Worm (Caenorhabditis elegans) whole organism, mixed stage, embryonic: ENCODE results near the gene Y11D7A.10.

ENCODE experiments used
- bed-3 ChIP-seq: fragments of 200-800 bp; sonication (Bioruptor generic); optimal IDR thresholded peaks from 3 replicates; lab custom pipeline; 2018; ENCODE audit warnings: mild to moderate bottlenecking, missing genetic modification characterization, moderate library complexity, missing compliant biosample characterization
- blmp-1 ChIP-seq: fragments of 150-350 bp; optimal IDR thresholded peaks from 2 replicates; lab custom pipeline; 2014; ENCODE audit warnings: missing biosample characterization, missing genetic modification characterization
- ceh-39 ChIP-seq: fragments of 150-350 bp; optimal IDR thresholded peaks from 2 replicates; lab custom pipeline; 2014; ENCODE audit warnings: missing biosample characterization, missing genetic modification characterization
- ceh-83 ChIP-seq: fragments of 200-800 bp; sonication (Bioruptor generic); optimal IDR thresholded peaks from 2 replicates; lab custom pipeline; 2018; ENCODE audit warnings: mild to moderate bottlenecking, missing genetic modification characterization, missing compliant biosample characterization
- ces-1 ChIP-seq: fragments of 150-350 bp; optimal IDR thresholded peaks from 2 replicates; lab custom pipeline; 2014; ENCODE audit warnings: missing biosample characterization, missing genetic modification reagents, missing genetic modification characterization
- cnd-1 ChIP-seq: fragments of 200-800 bp; sonication (Bioruptor generic); optimal IDR thresholded peaks from 2 replicates; lab custom pipeline; 2018; ENCODE audit warnings: mild to moderate bottlenecking, missing genetic modification characterization, missing compliant biosample characterization
- drap-1 ChIP-seq: fragments of 200-800 bp; sonication (Bioruptor generic); optimal IDR thresholded peaks from 3 replicates; lab custom pipeline; 2018; ENCODE audit warnings: mild to moderate bottlenecking, missing genetic modification characterization, missing compliant biosample characterization
- elt-1 ChIP-seq: sonication (generic microtip); optimal IDR thresholded peaks from 2 replicates; lab custom pipeline; 2017; ENCODE audit warnings: missing genetic modification characterization, mild to moderate bottlenecking, missing compliant biosample characterization, antibody characterized with exemption, moderate library complexity, borderline replicate concordance; ENCODE audit not compliant: insufficient read depth
- elt-3 ChIP-seq: fragments of 150-350 bp; optimal IDR thresholded peaks from 2 replicates; lab custom pipeline; 2014; ENCODE audit warnings: missing biosample characterization, missing genetic modification characterization
- flh-1 ChIP-seq: fragments of 200-800 bp; sonication (Bioruptor generic); optimal IDR thresholded peaks from 2 replicates; lab custom pipeline; 2018; ENCODE audit warnings: mild to moderate bottlenecking, missing genetic modification characterization, moderate library complexity, missing compliant biosample characterization
- lin-13 ChIP-seq: fragments of 150-350 bp; optimal IDR thresholded peaks from 2 replicates; lab custom pipeline; 2014; ENCODE audit warnings: missing biosample characterization, missing genetic modification characterization
- lsy-2 ChIP-seq: fragments of 150-350 bp; optimal IDR thresholded peaks from 2 replicates; lab custom pipeline; 2014; ENCODE audit warnings: missing biosample characterization, missing genetic modification characterization
- mep-1 ChIP-seq: fragments of 150-350 bp; optimal IDR thresholded peaks from 2 replicates; lab custom pipeline; 2017; ENCODE audit warnings: missing biosample characterization, missing genetic modification reagents, missing genetic modification characterization, inconsistent platforms
- mls-2 ChIP-seq: sonication (generic microtip); optimal IDR thresholded peaks from 2 replicates; lab custom pipeline; 2016; ENCODE audit warnings: mild to moderate bottlenecking, missing genetic modification characterization, moderate library complexity, missing compliant biosample characterization
- nhr-12 ChIP-seq: fragments of 150-350 bp; optimal IDR thresholded peaks from 2 replicates; lab custom pipeline; 2014; ENCODE audit warnings: missing biosample characterization, missing genetic modification characterization
- nhr-2 ChIP-seq: fragments of 150-350 bp; optimal IDR thresholded peaks from 2 replicates; lab custom pipeline; 2014; ENCODE audit warnings: missing biosample characterization, missing genetic modification characterization
- nhr-28 ChIP-seq: fragments of 150-350 bp; optimal IDR thresholded peaks from 2 replicates; lab custom pipeline; 2014; ENCODE audit warnings: missing biosample characterization, missing genetic modification characterization
- nhr-76 ChIP-seq: sonication (generic microtip); optimal IDR thresholded peaks from 2 replicates; lab custom pipeline; 2017; ENCODE audit warnings: missing biosample characterization, missing genetic modification characterization
- pha-4 ChIP-seq: fragments of 150-350 bp; optimal IDR thresholded peaks from 2 replicates; lab custom pipeline; 2018; ENCODE audit warnings: missing biosample characterization, missing genetic modification reagents, missing genetic modification characterization
- sem-2 ChIP-seq: fragments of 200-800 bp; sonication (Bioruptor generic); optimal IDR thresholded peaks from 2 replicates; lab custom pipeline; 2018; ENCODE audit warnings: mild to moderate bottlenecking, missing genetic modification characterization, missing compliant biosample characterization
- snpc-4 ChIP-seq: fragments of 150-350 bp; optimal IDR thresholded peaks from 2 replicates; lab custom pipeline; 2014; ENCODE audit warnings: missing biosample characterization, missing genetic modification characterization
- sptf-1 ChIP-seq: sonication (generic microtip); optimal IDR thresholded peaks from 2 replicates; lab custom pipeline; 2017; ENCODE audit warnings: mild to moderate bottlenecking, missing genetic modification characterization, moderate library complexity, missing compliant biosample characterization
- tbx-8 ChIP-seq: fragments of 200-800 bp; sonication (Bioruptor generic); optimal IDR thresholded peaks from 2 replicates; lab custom pipeline; 2018; ENCODE audit warnings: mild to moderate bottlenecking, missing genetic modification characterization, moderate library complexity, missing compliant biosample characterization
- unc-120 ChIP-seq: sonication (generic microtip); optimal IDR thresholded peaks from 2 replicates; lab custom pipeline; 2017; ENCODE audit warnings: missing genetic modification characterization, missing compliant biosample characterization; ENCODE audit not compliant: poor library complexity, severe bottlenecking
- unc-39 ChIP-seq: fragments of 150-350 bp; optimal IDR thresholded peaks from 2 replicates; lab custom pipeline; 2014; ENCODE audit warnings: missing biosample characterization, missing genetic modification characterization
- unc-62 ChIP-seq: fragments of 150-350 bp; optimal IDR thresholded peaks from 2 replicates; lab custom pipeline; 2014; ENCODE audit warnings: missing biosample characterization, missing genetic modification reagents, missing genetic modification characterization
- zip-8 ChIP-seq: fragments of 150-350 bp; optimal IDR thresholded peaks from 2 replicates; lab custom pipeline; 2014; ENCODE audit warnings: missing biosample characterization, missing genetic modification characterization
- ztf-11 ChIP-seq: fragments of 150-350 bp; optimal IDR thresholded peaks from 2 replicates; lab custom pipeline; 2014; ENCODE audit warnings: missing biosample characterization, missing genetic modification characterization

The Y11D7A.10 gene

DNA sequence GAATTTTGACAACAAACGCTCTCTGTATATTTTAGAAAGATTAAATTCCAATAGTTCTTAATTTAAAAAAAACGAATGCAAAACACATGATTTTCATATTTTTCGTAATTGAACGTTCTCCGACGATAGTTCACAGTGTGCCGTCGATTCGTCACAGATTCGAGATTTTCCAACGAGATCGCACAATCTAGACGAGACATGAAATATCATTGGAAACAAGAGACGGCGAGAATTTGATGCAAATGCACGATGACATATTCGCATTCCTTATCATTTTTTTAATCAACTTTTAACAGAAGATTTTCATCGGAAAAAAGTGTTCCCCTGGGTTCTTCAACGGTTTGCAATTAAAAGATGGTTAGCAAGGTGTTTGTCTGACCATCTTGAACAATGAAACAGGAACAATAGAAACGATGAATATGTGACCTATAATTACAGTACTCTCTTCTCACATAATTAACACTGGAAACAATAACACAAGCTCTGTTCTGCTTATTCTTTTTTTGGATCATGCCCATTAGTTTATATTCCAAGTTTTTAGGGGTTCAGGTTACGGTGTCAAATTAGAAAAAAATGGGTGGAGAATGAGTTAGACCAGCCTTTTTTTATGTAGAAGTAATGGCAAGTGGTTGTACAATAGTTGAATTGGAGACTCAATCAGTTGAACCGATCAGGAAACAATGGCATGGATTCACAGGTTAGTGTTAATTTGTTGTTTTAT is 27.0 kb downstream of the Y11D7A.10 start, which contains the start of gene Y11D7A.3:
TSS of gene Y11D7A.3 (plus strand) at position 671 of the 721 bp plus-strand sequence.
- TF ChIP-seq unc-62 (no peak), pha-4 (tag; lab: Kevin White, UChicago) (no peak), mep-1 (tag; lab: Kevin White, UChicago) (no peak), ceh-83 (no peak), elt-1 (tag; lab: Kevin White, UChicago) (no peak), zip-8 (tag; lab: Kevin White, UChicago) (no peak), nhr-2 (tag; lab: Kevin White, UChicago) (no peak), ceh-39 (tag; lab: Kevin White, UChicago) (no peak), bed-3 (no peak)
- TF ChIP-seq, all 35 proteins: peak for 0

DNA sequence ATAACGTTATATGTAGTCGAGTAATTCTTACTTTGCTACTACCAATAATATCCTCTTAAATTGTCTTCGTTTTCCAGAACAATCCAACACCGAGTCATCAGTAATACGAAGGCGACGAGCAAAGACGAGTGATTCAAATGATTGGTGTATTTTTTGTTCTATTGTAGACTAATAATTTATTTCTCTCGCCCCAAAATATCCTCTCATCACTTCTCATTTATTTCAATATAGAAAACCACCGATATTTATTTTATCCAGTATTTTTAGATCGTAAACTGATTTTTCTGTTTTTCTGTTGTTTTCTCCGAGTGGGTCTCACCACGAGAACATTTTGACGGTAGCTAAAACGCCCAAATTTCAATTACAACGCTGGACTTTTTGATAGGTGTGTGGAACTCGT is 31.9 kb downstream of the Y11D7A.10 start:
- TF ChIP-seq drap-1 (GFP tag; lab: Kevin White, UChicago): no peak
- no peak for TF ChIP-seq mep-1 (tag; lab: Kevin White, UChicago)
- TF ChIP-seq ceh-83: no peak
- no peak for TF ChIP-seq nhr-2 (tag; lab: Kevin White, UChicago)
- no peak for TF ChIP-seq ces-1 (GFP tag; lab: Kevin White, UChicago)
- no peak for TF ChIP-seq sem-2 (GFP tag; lab: Kevin White, UChicago)
- no peak for TF ChIP-seq nhr-12 (tag; lab: Kevin White, UChicago)
- no peak for TF ChIP-seq pha-4 (tag; lab: Kevin White, UChicago)

DNA sequence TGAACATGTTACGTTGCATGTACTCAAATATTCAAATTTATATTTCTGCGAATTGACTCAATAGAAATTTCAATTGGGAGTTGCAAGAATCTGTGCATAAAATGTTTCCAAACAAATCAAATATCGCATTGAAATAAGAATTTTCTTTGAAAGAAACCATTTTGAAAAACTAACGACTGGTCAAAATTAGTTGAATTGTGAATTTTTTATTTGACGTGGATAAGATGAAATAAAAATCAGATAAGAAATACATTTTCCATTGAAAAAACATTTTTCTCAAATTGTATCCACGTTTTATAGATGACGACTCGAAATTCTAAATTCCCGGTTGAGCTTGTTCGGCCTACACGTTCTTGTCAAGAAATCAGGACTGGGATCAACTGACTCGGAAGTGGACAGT is 34.7 kb downstream of the Y11D7A.10 start, which contains the start of gene C46C2.3:
TSS of gene C46C2.3 (plus strand) at position 301 of the 400 bp plus-strand sequence.
- TF ChIP-seq ztf-11 (no peak), nhr-76 (tag; lab: Kevin White, UChicago) (no peak), sptf-1 (tag; lab: Kevin White, UChicago) (no peak), mep-1 (tag; lab: Kevin White, UChicago) (no peak), sem-2 (GFP tag; lab: Kevin White, UChicago) (no peak), unc-39 (tag; lab: Kevin White, UChicago) (no peak), snpc-4 (tag; lab: Kevin White, UChicago) (no peak), nhr-28 (tag; lab: Kevin White, UChicago) (no peak), blmp-1 (tag; lab: Kevin White, UChicago) (no peak), unc-120 (tag; lab: Kevin White, UChicago) (no peak), unc-62 (no peak), lin-13 (tag; lab: Kevin White, UChicago) (no peak), lsy-2 (tag; lab: Kevin White, UChicago) (no peak)

DNA sequence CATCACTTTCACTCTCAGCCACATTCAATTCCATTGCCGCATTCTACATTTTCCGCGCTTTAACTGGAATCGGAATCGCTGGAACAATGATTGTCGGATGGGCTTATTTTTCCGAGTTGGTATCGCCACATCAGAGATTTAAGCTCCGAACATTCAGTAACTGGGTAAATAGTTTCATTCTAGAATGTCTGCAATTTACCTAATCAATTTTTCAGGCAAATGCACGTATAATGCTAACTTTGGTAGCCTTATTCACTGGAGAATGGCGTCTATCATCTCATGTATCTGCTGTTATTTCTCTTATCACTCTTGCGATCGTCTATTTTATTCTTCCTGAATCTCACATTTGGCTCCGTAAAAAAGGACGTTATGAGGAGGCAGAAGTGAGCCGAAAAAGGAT is 41.2 kb downstream of the Y11D7A.10 start:
- TF ChIP-seq sem-2 (GFP tag; lab: Kevin White, UChicago): no peak
- TF ChIP-seq nhr-12 (tag; lab: Kevin White, UChicago): no peak
- TF ChIP-seq mep-1 (tag; lab: Kevin White, UChicago): no peak
- TF ChIP-seq zip-8 (tag; lab: Kevin White, UChicago): no peak
- TF ChIP-seq unc-39 (tag; lab: Kevin White, UChicago): no peak
- TF ChIP-seq lsy-2 (tag; lab: Kevin White, UChicago): no peak
- no peak for TF ChIP-seq unc-62
- TF ChIP-seq cnd-1: no peak
- no peak for TF ChIP-seq elt-1 (tag; lab: Kevin White, UChicago)
- TF ChIP-seq pha-4 (tag; lab: Kevin White, UChicago): no peak

DNA sequence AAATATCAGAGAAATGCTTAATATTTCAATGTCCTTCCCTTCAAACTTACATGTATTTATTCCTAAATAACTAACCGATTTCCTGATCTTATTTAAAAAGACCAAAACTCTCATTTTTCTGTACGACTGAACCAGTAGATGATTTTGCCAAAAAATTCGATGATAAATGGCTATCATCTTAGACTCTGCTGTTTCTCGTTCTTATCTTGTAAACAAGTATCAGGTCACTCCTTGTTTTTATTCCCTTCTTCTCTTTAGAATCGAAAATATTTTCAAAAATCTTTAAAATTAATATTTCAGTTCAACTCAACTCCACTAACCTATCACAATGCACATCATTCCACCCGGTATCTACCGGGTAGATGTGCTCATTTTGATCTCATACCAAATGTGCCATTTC is 42.1 kb downstream of the Y11D7A.10 start, which contains the start of gene C46C2.2:
TSS of gene C46C2.2 (plus strand) at position 301 of the 400 bp plus-strand sequence.
- TF ChIP-seq unc-120 (tag; lab: Kevin White, UChicago) (no peak), mep-1 (tag; lab: Kevin White, UChicago) (no peak), tbx-8 (GFP tag; lab: Kevin White, UChicago) (no peak), ceh-83 (no peak), mls-2 (tag; lab: Kevin White, UChicago) (no peak)

DNA sequence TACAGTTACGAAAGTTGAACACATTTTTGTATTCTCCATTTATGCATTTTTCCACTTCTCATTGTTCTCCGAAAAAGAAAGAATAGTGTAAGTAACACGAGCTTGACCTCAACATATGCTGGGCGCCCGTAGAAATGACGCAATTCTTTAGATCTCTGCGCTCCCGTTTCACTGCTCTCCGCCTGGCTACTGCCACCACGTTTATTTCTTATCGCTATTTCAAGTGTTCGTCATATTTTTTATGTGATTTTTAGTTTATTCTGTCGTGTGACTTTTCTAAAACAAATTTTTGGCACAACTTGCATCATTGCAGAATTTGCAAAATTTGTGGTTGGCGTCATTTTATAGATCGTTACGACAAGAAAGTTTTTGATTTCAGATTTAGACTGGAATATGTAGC is 42.6 kb downstream of the Y11D7A.10 start:
- TF ChIP-seq lsy-2 (tag; lab: Kevin White, UChicago): no peak
- no peak for TF ChIP-seq elt-3
- TF ChIP-seq drap-1 (GFP tag; lab: Kevin White, UChicago): no peak
- no peak for TF ChIP-seq flh-1 (GFP tag; lab: Kevin White, UChicago)
